Worm (Caenorhabditis elegans) whole organism, late embryonic: ENCODE data around the gene W04H10.6.
A peak's percentile ranks its signal among the peaks of the same experiment; 100 is the strongest.

Experiments
- C08G9.2 ChIP-seq: sonication (generic microtip); optimal IDR thresholded peaks from 2 replicates; lab custom pipeline; 2016; ENCODE audit warnings: mild to moderate bottlenecking, missing genetic modification characterization, moderate library complexity, missing compliant biosample characterization
- K02D7.2 ChIP-seq: sonication (generic microtip); optimal IDR thresholded peaks from 2 replicates; lab custom pipeline; 2017; ENCODE audit warnings: mild to moderate bottlenecking, missing genetic modification characterization, missing compliant biosample characterization
- K09A11.1 ChIP-seq: sonication (generic microtip); optimal IDR thresholded peaks from 2 replicates; lab custom pipeline; 2017; ENCODE audit warnings: antibody characterized with exemption, mild to moderate bottlenecking, missing genetic modification characterization, missing compliant biosample characterization; ENCODE audit not compliant: insufficient read depth
- Y22D7AL.16 ChIP-seq: sonication (generic microtip); optimal IDR thresholded peaks from 2 replicates; lab custom pipeline; 2016; ENCODE audit warnings: missing genetic modification characterization, missing compliant biosample characterization
- ahr-1 ChIP-seq: sonication (generic microtip); optimal IDR thresholded peaks from 2 replicates; lab custom pipeline; 2016; ENCODE audit warnings: missing genetic modification characterization, missing compliant biosample characterization
- ceh-18 ChIP-seq: sonication (generic microtip); optimal IDR thresholded peaks from 2 replicates; lab custom pipeline; 2016; ENCODE audit warnings: missing genetic modification characterization, missing compliant biosample characterization
- ceh-19 ChIP-seq: fragments of 200-800 bp; sonication (Bioruptor generic); optimal IDR thresholded peaks from 2 replicates; lab custom pipeline; 2018; ENCODE audit warnings: mild to moderate bottlenecking, missing genetic modification characterization, missing compliant biosample characterization
- ceh-2 ChIP-seq: sonication (generic microtip); optimal IDR thresholded peaks from 2 replicates; lab custom pipeline; 2016; ENCODE audit warnings: missing genotype, missing genetic modification characterization, missing compliant biosample characterization
- ceh-22 ChIP-seq: sonication (generic microtip); optimal IDR thresholded peaks from 2 replicates; lab custom pipeline; 2017; ENCODE audit warnings: missing biosample characterization, missing genetic modification characterization
- ceh-24 ChIP-seq: sonication (generic microtip); optimal IDR thresholded peaks from 2 replicates; lab custom pipeline; 2016; ENCODE audit warnings: mild to moderate bottlenecking, missing genetic modification characterization, missing compliant biosample characterization
- ceh-30 ChIP-seq: fragments of 150-350 bp; optimal IDR thresholded peaks from 2 replicates; lab custom pipeline; 2014; ENCODE audit warnings: missing biosample characterization, missing genetic modification characterization
- ceh-34 ChIP-seq: sonication (generic microtip); optimal IDR thresholded peaks from 2 replicates; lab custom pipeline; 2016; ENCODE audit warnings: mild to moderate bottlenecking, missing genetic modification characterization, missing compliant biosample characterization
- ceh-9 ChIP-seq: sonication (generic microtip); optimal IDR thresholded peaks from 2 replicates; lab custom pipeline; 2016; ENCODE audit warnings: mild to moderate bottlenecking, missing genetic modification characterization, inconsistent platforms, missing compliant biosample characterization
- che-1 ChIP-seq: sonication (generic microtip); optimal IDR thresholded peaks from 2 replicates; lab custom pipeline; 2016; ENCODE audit warnings: mild to moderate bottlenecking, missing genetic modification characterization, missing compliant biosample characterization
- dmd-4 ChIP-seq: sonication (generic microtip); optimal IDR thresholded peaks from 2 replicates; lab custom pipeline; 2016; ENCODE audit warnings: borderline replicate concordance, missing genetic modification characterization, missing compliant biosample characterization
- dve-1 ChIP-seq: sonication (generic microtip); optimal IDR thresholded peaks from 2 replicates; lab custom pipeline; 2017; ENCODE audit warnings: antibody characterized with exemption, mild to moderate bottlenecking, missing genetic modification characterization, missing compliant biosample characterization
- elt-2 ChIP-seq: sonication (generic microtip); optimal IDR thresholded peaks from 2 replicates; lab custom pipeline; 2016; ENCODE audit warnings: missing genetic modification reagents, missing genetic modification characterization, missing compliant biosample characterization
- ets-4 ChIP-seq: sonication (generic microtip); optimal IDR thresholded peaks from 2 replicates; lab custom pipeline; 2016; ENCODE audit warnings: missing genetic modification characterization, missing compliant biosample characterization
- hlh-15 ChIP-seq: sonication (generic microtip); optimal IDR thresholded peaks from 2 replicates; lab custom pipeline; 2016; ENCODE audit warnings: missing genetic modification characterization, missing compliant biosample characterization
- hlh-6 ChIP-seq: sonication (generic microtip); optimal IDR thresholded peaks from 2 replicates; lab custom pipeline; 2016; ENCODE audit warnings: missing genotype, missing genetic modification characterization, missing compliant biosample characterization
- lim-6 ChIP-seq: sonication (generic microtip); optimal IDR thresholded peaks from 2 replicates; lab custom pipeline; 2016; ENCODE audit warnings: missing genetic modification characterization, missing compliant biosample characterization
- lin-11 ChIP-seq: fragments of 200-800 bp; sonication (Bioruptor generic); optimal IDR thresholded peaks from 2 replicates; lab custom pipeline; 2018; ENCODE audit warnings: mild to moderate bottlenecking, missing genetic modification characterization, missing compliant biosample characterization
- madf-2 ChIP-seq: sonication (generic microtip); optimal IDR thresholded peaks from 2 replicates; lab custom pipeline; 2017; ENCODE audit warnings: missing genetic modification characterization, missing compliant biosample characterization
- nfya-1 ChIP-seq: sonication (generic microtip); optimal IDR thresholded peaks from 2 replicates; lab custom pipeline; 2017; ENCODE audit warnings: missing genetic modification characterization, mild to moderate bottlenecking, missing compliant biosample characterization, antibody characterized with exemption, moderate library complexity
- odd-2 ChIP-seq: sonication (generic microtip); optimal IDR thresholded peaks from 2 replicates; lab custom pipeline; 2017; ENCODE audit warnings: antibody characterized with exemption, mild to moderate bottlenecking, missing genetic modification characterization, missing compliant biosample characterization
- pag-3 ChIP-seq: sonication (generic microtip); optimal IDR thresholded peaks from 2 replicates; lab custom pipeline; 2016; ENCODE audit warnings: missing compliant biosample characterization, missing genetic modification characterization, borderline replicate concordance
- pat-9 ChIP-seq: fragments of 200-800 bp; sonication (Bioruptor generic); optimal IDR thresholded peaks from 2 replicates; lab custom pipeline; 2018; ENCODE audit warnings: mild to moderate bottlenecking, missing genetic modification characterization, moderate library complexity, missing compliant biosample characterization
- pax-1 ChIP-seq: fragments of 150-350 bp; optimal IDR thresholded peaks from 2 replicates; lab custom pipeline; 2014; ENCODE audit warnings: missing biosample characterization, missing genetic modification characterization
- pha-2 ChIP-seq: sonication (generic microtip); optimal IDR thresholded peaks from 2 replicates; lab custom pipeline; 2017; ENCODE audit warnings: mild to moderate bottlenecking, missing genetic modification characterization, missing compliant biosample characterization
- pha-4 ChIP-seq: fragments of 150-350 bp; optimal IDR thresholded peaks from 2 replicates; lab custom pipeline; 2018; ENCODE audit warnings: missing biosample characterization, missing genetic modification reagents, missing genetic modification characterization
- pros-1 ChIP-seq: fragments of 150-350 bp; optimal IDR thresholded peaks from 2 replicates; lab custom pipeline; 2014; ENCODE audit warnings: missing biosample characterization, missing genetic modification reagents, missing genetic modification characterization
- ref-2 ChIP-seq: sonication (generic microtip); optimal IDR thresholded peaks from 2 replicates; lab custom pipeline; 2016; ENCODE audit warnings: missing genetic modification characterization, missing compliant biosample characterization
- rnt-1 ChIP-seq: sonication (generic microtip); optimal IDR thresholded peaks from 2 replicates; lab custom pipeline; 2016; ENCODE audit warnings: missing genetic modification characterization, missing compliant biosample characterization
- syd-9 ChIP-seq: sonication (generic microtip); optimal IDR thresholded peaks from 2 replicates; lab custom pipeline; 2016; ENCODE audit warnings: mild to moderate bottlenecking, missing genetic modification characterization, moderate library complexity, missing compliant biosample characterization
- tbx-2 ChIP-seq: sonication (generic microtip); optimal IDR thresholded peaks from 2 replicates; lab custom pipeline; 2016; ENCODE audit warnings: missing genetic modification characterization, missing compliant biosample characterization
- tbx-7 ChIP-seq: sonication (generic microtip); optimal IDR thresholded peaks from 2 replicates; lab custom pipeline; 2016; ENCODE audit warnings: missing genotype, missing genetic modification characterization, missing compliant biosample characterization
- unc-86 ChIP-seq: sonication (generic microtip); optimal IDR thresholded peaks from 2 replicates; lab custom pipeline; 2016; ENCODE audit warnings: missing genetic modification characterization, missing compliant biosample characterization

The W04H10.6 gene

ce11 chrII:577632-578031 is 30.6 kb downstream of the W04H10.6 start, which contains the start of gene W08F4.7:
Gene W08F4.7, minus strand, starts transcription at chrII:577732.
- no peak for TF ChIP-seq pat-9 (tag; lab: Kevin White, UChicago)
- no peak for TF ChIP-seq syd-9 (tag; lab: Kevin White, UChicago)
- TF ChIP-seq ceh-24 (tag; lab: Kevin White, UChicago), result no peak

- no peak for TF ChIP-seq lin-11 (tag; lab: Kevin White, UChicago)
- TF ChIP-seq syd-9 (tag; lab: Kevin White, UChicago), result no peak
- TF ChIP-seq pha-4, result no peak
- no peak for TF ChIP-seq ceh-19 (GFP tag; lab: Kevin White, UChicago)
- TF ChIP-seq dmd-4, result no peak
- no peak for TF ChIP-seq lim-6
- TF ChIP-seq K02D7.2, result no peak
- TF ChIP-seq nfya-1 (tag; lab: Kevin White, UChicago), result no peak
- TF ChIP-seq ceh-18 (tag; lab: Kevin White, UChicago), result no peak
- no peak for TF ChIP-seq che-1 (tag; lab: Kevin White, UChicago)
- TF ChIP-seq K09A11.1 (tag; lab: Kevin White, UChicago), result no peak
- no peak for TF ChIP-seq tbx-2 (tag; lab: Kevin White, UChicago)
- TF ChIP-seq rnt-1, result no peak
- TF ChIP-seq ets-4 (tag; lab: Kevin White, UChicago), result no peak
- no peak for TF ChIP-seq Y22D7AL.16 (tag; lab: Kevin White, UChicago)
- TF ChIP-seq dve-1 (tag; lab: Kevin White, UChicago), result no peak
- TF ChIP-seq ceh-22 (tag; lab: Kevin White, UChicago), result no peak
- no peak for TF ChIP-seq pros-1 (tag; lab: Kevin White, UChicago)
- no peak for TF ChIP-seq ceh-9 (tag; lab: Kevin White, UChicago)
These were observed 34.2 kb downstream of the W04H10.6 start for ce11 chrII:574064-574463.

- TF ChIP-seq dve-1 (tag; lab: Kevin White, UChicago), result peak; percentile 91
These were observed 34.7 kb downstream of the W04H10.6 start for ce11 chrII:573580-573979.

ce11 chrII:572010-572409 is 36.2 kb downstream of the W04H10.6 start, which contains the start of gene mlt-8:
Gene mlt-8, minus strand, starts transcription at chrII:572110.
- no peak for TF ChIP-seq pha-2 (tag; lab: Kevin White, UChicago)
- TF ChIP-seq madf-2, result no peak
- TF ChIP-seq ahr-1 (tag; lab: Kevin White, UChicago), result no peak

ce11 chrII:568776-569175 is 39.5 kb downstream of the W04H10.6 start, which contains the start of gene W08F4.5:
Gene W08F4.5, minus strand, starts transcription at chrII:568876.
- TF ChIP-seq ceh-9 (tag; lab: Kevin White, UChicago), result no peak
- no peak for TF ChIP-seq tbx-2 (tag; lab: Kevin White, UChicago)
- TF ChIP-seq hlh-15, result no peak
- no peak for TF ChIP-seq ref-2 (tag; lab: Kevin White, UChicago)
- no peak for TF ChIP-seq ahr-1 (tag; lab: Kevin White, UChicago)
- no peak for TF ChIP-seq pag-3 (tag; lab: Kevin White, UChicago)
- TF ChIP-seq unc-86 (tag; lab: Kevin White, UChicago), result no peak
- TF ChIP-seq pax-1, result no peak
- no peak for TF ChIP-seq tbx-7 (tag; lab: Kevin White, UChicago)
- no peak for TF ChIP-seq elt-2 (tag; lab: Kevin White, UChicago)
- TF ChIP-seq ceh-34 (tag; lab: Kevin White, UChicago), result no peak
- no peak for TF ChIP-seq K09A11.1 (tag; lab: Kevin White, UChicago)
- TF ChIP-seq hlh-6 (tag; lab: Kevin White, UChicago), result no peak
- TF ChIP-seq ceh-18 (tag; lab: Kevin White, UChicago), result no peak
- TF ChIP-seq ceh-2, result no peak
- no peak for TF ChIP-seq odd-2 (tag; lab: Kevin White, UChicago)
- no peak for TF ChIP-seq C08G9.2 (tag; lab: Kevin White, UChicago)
- no peak for TF ChIP-seq pros-1 (tag; lab: Kevin White, UChicago)
- TF ChIP-seq ceh-30 (tag; lab: Kevin White, UChicago), result no peak
